Worm (Caenorhabditis elegans) whole organism, young adult: ENCODE measurements around the gene idpc-4.

Source experiments
- B0035.1 ChIP-seq: sonication (generic microtip); optimal IDR thresholded peaks from 2 replicates; lab custom pipeline; 2016; ENCODE audit warnings: missing genetic modification characterization, mild to moderate bottlenecking, missing compliant biosample characterization, missing genotype, missing genetic modification reagents
- D2030.7 ChIP-seq: fragments of 200-800 bp; sonication (Bioruptor generic); IDR thresholded peaks from 2 replicates; pipeline ENCODE4 v1.3.6; 2022; ENCODE audit warnings: missing genetic modification reagents, missing genetic modification characterization, missing compliant biosample characterization
- F37B4.10 ChIP-seq: fragments of 200-800 bp; sonication (Bioruptor generic); IDR thresholded peaks from 2 replicates; pipeline ENCODE4 v1.3.6; 2022; ENCODE audit warnings: missing genetic modification characterization, missing compliant biosample characterization
- F52B5.7 ChIP-seq: sonication (generic microtip); optimal IDR thresholded peaks from 2 replicates; lab custom pipeline; 2016; ENCODE audit warnings: mild to moderate bottlenecking, missing genetic modification characterization, missing compliant biosample characterization
- F55B11.4 ChIP-seq: sonication (generic microtip); optimal IDR thresholded peaks from 2 replicates; lab custom pipeline; 2016; ENCODE audit warnings: missing compliant biosample characterization, missing genetic modification characterization, borderline replicate concordance; ENCODE audit not compliant: insufficient read depth
- F57A8.1 ChIP-seq: fragments of 200-800 bp; sonication (Bioruptor generic); optimal IDR thresholded peaks from 2 replicates; lab custom pipeline; 2018; ENCODE audit warnings: mild to moderate bottlenecking, missing genetic modification characterization, moderate library complexity, missing compliant biosample characterization
- T26A5.8 ChIP-seq: sonication (generic microtip); optimal IDR thresholded peaks from 2 replicates; lab custom pipeline; 2016; ENCODE audit warnings: missing genetic modification characterization, missing compliant biosample characterization
- Y56A3A.18 ChIP-seq: fragments of 200-800 bp; sonication (Bioruptor generic); IDR thresholded peaks from 2 replicates; pipeline ENCODE4 v1.3.6; 2022; ENCODE audit warnings: missing genetic modification reagents, missing genetic modification characterization, missing compliant biosample characterization
- Y67H2A.10 ChIP-seq: fragments of 200-800 bp; sonication (Bioruptor generic); conservative IDR thresholded peaks from 2 replicates; pipeline ENCODE4 v1.3.6; 2022; ENCODE audit warnings: missing genetic modification reagents, missing genetic modification characterization, missing compliant biosample characterization
- Y79H2A.3 ChIP-seq: fragments of 200-800 bp; sonication (Bioruptor generic); conservative IDR thresholded peaks from 2 replicates; pipeline ENCODE4 v1.3.6; 2022; ENCODE audit warnings: missing genetic modification reagents, missing genetic modification characterization, missing compliant biosample characterization
- ZK185.1 ChIP-seq: sonication (generic microtip); optimal IDR thresholded peaks from 2 replicates; lab custom pipeline; 2016; ENCODE audit warnings: mild to moderate bottlenecking, missing genetic modification characterization, missing compliant biosample characterization; ENCODE audit not compliant: poor library complexity, severe bottlenecking
- akir-1 ChIP-seq: fragments of 200-800 bp; sonication (Bioruptor generic); optimal IDR thresholded peaks from 2 replicates; lab custom pipeline; 2018; ENCODE audit warnings: mild to moderate bottlenecking, missing genetic modification characterization, moderate library complexity, missing compliant biosample characterization
- bed-1 ChIP-seq: fragments of 200-800 bp; sonication (Bioruptor generic); IDR thresholded peaks from 2 replicates; pipeline ENCODE4 v1.3.6; 2022; ENCODE audit warnings: missing genetic modification reagents, missing genetic modification characterization, missing compliant biosample characterization
- cebp-1 ChIP-seq, 2 experiments: fragments of 200-800 bp in 1 of 2; sonication (Bioruptor generic) in 1 of 2; sonication (generic microtip) in 1 of 2; IDR thresholded peaks in 1 of 2; optimal IDR thresholded peaks in 1 of 2; 2 replicates each; pipeline versions ENCODE4 v1.3.6 to Lab custom; 2017 to 2022; ENCODE audit warnings: missing compliant biosample characterization in 2 of 2, missing genetic modification characterization in 2 of 2, mild to moderate bottlenecking in 1 of 2, missing genetic modification reagents in 1 of 2, moderate library complexity in 1 of 2
- ceh-27 ChIP-seq: fragments of 200-800 bp; sonication (Bioruptor generic); optimal IDR thresholded peaks from 2 replicates; lab custom pipeline; 2018; ENCODE audit warnings: mild to moderate bottlenecking, missing genetic modification characterization, moderate library complexity, missing compliant biosample characterization
- ceh-91 ChIP-seq: fragments of 200-800 bp; sonication (Bioruptor generic); IDR thresholded peaks from 2 replicates; pipeline ENCODE4 v1.3.6; 2022; ENCODE audit warnings: missing genetic modification reagents, missing genetic modification characterization, missing compliant biosample characterization
- chd-7 ChIP-seq: sonication (generic microtip); optimal IDR thresholded peaks from 2 replicates; lab custom pipeline; 2016; ENCODE audit warnings: mild to moderate bottlenecking, missing genetic modification characterization, moderate library complexity, missing compliant biosample characterization
- dox-1 ChIP-seq: fragments of 200-800 bp; sonication (Bioruptor generic); IDR thresholded peaks from 2 replicates; pipeline ENCODE4 v1.3.6; 2022; ENCODE audit warnings: missing genetic modification reagents, missing genetic modification characterization, missing compliant biosample characterization
- egrh-3 ChIP-seq: fragments of 200-800 bp; sonication (Bioruptor generic); IDR thresholded peaks from 2 replicates; pipeline ENCODE4 v1.3.6; 2022; ENCODE audit warnings: missing genetic modification reagents, missing genetic modification characterization, missing compliant biosample characterization
- hlh-26 ChIP-seq: fragments of 200-800 bp; sonication (Bioruptor generic); conservative IDR thresholded peaks from 2 replicates; pipeline ENCODE4 v1.3.6; 2022; ENCODE audit warnings: missing genetic modification reagents, missing genetic modification characterization, missing compliant biosample characterization
- lin-26 ChIP-seq: fragments of 200-800 bp; sonication (Bioruptor generic); IDR thresholded peaks from 2 replicates; pipeline ENCODE4 v1.3.6; 2022; ENCODE audit warnings: missing genetic modification reagents, missing genetic modification characterization, missing compliant biosample characterization
- lir-1 ChIP-seq: fragments of 200-800 bp; sonication (Bioruptor generic); conservative IDR thresholded peaks from 2 replicates; pipeline ENCODE4 v1.3.6; 2022; ENCODE audit warnings: missing genetic modification reagents, missing genetic modification characterization, missing compliant biosample characterization
- mcd-1 ChIP-seq: fragments of 200-800 bp; sonication (Bioruptor generic); IDR thresholded peaks from 2 replicates; pipeline ENCODE4 v1.3.6; 2022; ENCODE audit warnings: missing genetic modification reagents, missing genetic modification characterization, missing compliant biosample characterization
- mel-28 ChIP-seq: sonication (generic microtip); optimal IDR thresholded peaks from 2 replicates; lab custom pipeline; 2016; ENCODE audit warnings: borderline replicate concordance, mild to moderate bottlenecking, missing genetic modification characterization, missing compliant biosample characterization
- nfya-2 ChIP-seq: fragments of 200-800 bp; sonication (Bioruptor generic); IDR thresholded peaks from 2 replicates; pipeline ENCODE4 v1.3.6; 2022; ENCODE audit warnings: missing genetic modification reagents, missing genetic modification characterization, missing compliant biosample characterization
- nhr-179 ChIP-seq: sonication (generic microtip); optimal IDR thresholded peaks from 2 replicates; lab custom pipeline; 2016; ENCODE audit warnings: mild to moderate bottlenecking, missing genetic modification characterization, missing compliant biosample characterization
- nhr-90 ChIP-seq: sonication (generic microtip); optimal IDR thresholded peaks from 2 replicates; lab custom pipeline; 2016; ENCODE audit warnings: missing genotype, mild to moderate bottlenecking, missing genetic modification characterization, missing compliant biosample characterization
- pha-4 ChIP-seq: fragments of 150-350 bp; sonication (generic microtip); optimal IDR thresholded peaks from 2 replicates; lab custom pipeline; 2014; ENCODE audit warnings: missing biosample characterization, missing genetic modification reagents, missing genetic modification characterization
- somi-1 ChIP-seq: fragments of 200-800 bp; sonication (Bioruptor generic); optimal IDR thresholded peaks from 2 replicates; lab custom pipeline; 2018; ENCODE audit warnings: mild to moderate bottlenecking, missing genetic modification characterization, missing compliant biosample characterization
- xnd-1 ChIP-seq: sonication (generic microtip); optimal IDR thresholded peaks from 2 replicates; lab custom pipeline; 2016; ENCODE audit warnings: missing genotype, missing genetic modification reagents, missing genetic modification characterization, missing compliant biosample characterization
- zfh-2 ChIP-seq: fragments of 200-800 bp; sonication (Bioruptor generic); conservative IDR thresholded peaks from 2 replicates; pipeline ENCODE4 v1.3.6; 2022; ENCODE audit warnings: missing genetic modification reagents, missing genetic modification characterization, missing compliant biosample characterization
- ztf-25 ChIP-seq: fragments of 200-800 bp; sonication (Bioruptor generic); IDR thresholded peaks from 2 replicates; pipeline ENCODE4 v1.3.6; 2022; ENCODE audit warnings: missing genetic modification reagents, missing genetic modification characterization, missing compliant biosample characterization
- ztf-26 ChIP-seq: sonication (generic microtip); optimal IDR thresholded peaks from 2 replicates; lab custom pipeline; 2017; ENCODE audit warnings: missing genetic modification characterization, missing compliant biosample characterization
- ztf-6 ChIP-seq: fragments of 200-800 bp; sonication (Bioruptor generic); IDR thresholded peaks from 2 replicates; pipeline ENCODE4 v1.3.6; 2022; ENCODE audit warnings: missing genetic modification reagents, missing genetic modification characterization, missing compliant biosample characterization

The idpc-4 gene

ce11 chrV:9622338-9622737 is 2.9 kb upstream of the idpc-4 start:
- 0 out of 2 replicates have a peak, but pooled peaks have one; percentile 10 for TF ChIP-seq hlh-26
- TF ChIP-seq zfh-2: peak; percentile 76
- peak; percentile 79; the same call in 1 of the 2 replicates for TF ChIP-seq egrh-3
- TF ChIP-seq, all 124 proteins: peak for 3; not testable (repeated sequence) for 121

- no peak for TF ChIP-seq B0035.1 (tag; lab: Kevin White, UChicago)
- no peak for TF ChIP-seq F52B5.7 (tag; lab: Kevin White, UChicago)
- no peak for TF ChIP-seq bed-1 (GFP tag; lab: Robert Waterston, UW)
- no peak for TF ChIP-seq somi-1 (GFP tag; lab: Kevin White, UChicago)
- TF ChIP-seq Y67H2A.10 (GFP tag; lab: Robert Waterston, UW): no peak
- no peak for TF ChIP-seq pha-4 (tag; lab: Kevin White, UChicago)
- TF ChIP-seq Y56A3A.18 (GFP tag; lab: Robert Waterston, UW): no peak
- TF ChIP-seq T26A5.8 (tag; lab: Kevin White, UChicago): no peak
- no peak for TF ChIP-seq lin-26 (GFP tag; lab: Robert Waterston, UW)
- TF ChIP-seq ceh-27: no peak
- TF ChIP-seq F57A8.1 (GFP tag; lab: Kevin White, UChicago): no peak
- no peak for TF ChIP-seq Y79H2A.3
- no peak for TF ChIP-seq ceh-91 (GFP tag; lab: Robert Waterston, UW)
- no peak for TF ChIP-seq ZK185.1
- no peak for TF ChIP-seq mel-28
These were observed 2.4 kb upstream of the idpc-4 start, which contains the start of gene idpc-5 for ce11 chrV:9622834-9623233. Gene idpc-5, minus strand, starts transcription at chrV:9622934.

- no peak for TF ChIP-seq ZK185.1
- peak; percentile 13 for TF ChIP-seq ceh-27
- 0 out of 2 replicates have a peak, but pooled peaks have one; percentile 4 for TF ChIP-seq F37B4.10 (GFP tag; lab: Robert Waterston, UW)
- no peak for TF ChIP-seq nfya-2 (GFP tag; lab: Robert Waterston, UW)
- peak; percentile 93 for TF ChIP-seq zfh-2
- peak; percentile 32 for TF ChIP-seq chd-7 (tag; lab: Kevin White, UChicago)
- no peak for TF ChIP-seq cebp-1 (GFP tag; IDR thresholded peaks at IDR 0.05; lab: Robert Waterston, UW)
- no peak for TF ChIP-seq cebp-1 (tag; optimal IDR thresholded peaks at IDR 0.05; lab: Kevin White, UChicago)
- no peak for TF ChIP-seq nhr-179 (tag; lab: Kevin White, UChicago)
- no peak for TF ChIP-seq xnd-1 (tag; lab: Kevin White, UChicago)
- no peak for TF ChIP-seq F55B11.4 (tag; lab: Kevin White, UChicago)
- no peak for TF ChIP-seq ztf-6 (GFP tag; lab: Robert Waterston, UW)
- TF ChIP-seq egrh-3: peak; percentile 92
- TF ChIP-seq akir-1: no peak
- TF ChIP-seq Y56A3A.18 (GFP tag; lab: Robert Waterston, UW): no peak
- TF ChIP-seq D2030.7: 0 out of 2 replicates have a peak, but pooled peaks have one; percentile 10
- no peak for TF ChIP-seq nhr-90 (tag; lab: Kevin White, UChicago)
- TF ChIP-seq ztf-26 (tag; lab: Kevin White, UChicago): no peak
- no peak for TF ChIP-seq lir-1
- 0 out of 2 replicates have a peak, but pooled peaks have one; percentile 34 for TF ChIP-seq dox-1 (GFP tag; lab: Robert Waterston, UW)
- 0 out of 2 replicates have a peak, but pooled peaks have one; percentile 41 for TF ChIP-seq ztf-25
- peak; percentile 20; the same call in 1 of the 2 replicates for TF ChIP-seq mcd-1 (GFP tag; lab: Robert Waterston, UW)
These were observed 603 bp downstream of the idpc-4 start, which contains the start of gene T06E4.7 for ce11 chrV:9625604-9626446. Gene T06E4.7, plus strand, starts transcription at chrV:9626396.
